Fruit fly (Drosophila melanogaster): ENCODE results near the gene Cdep.

Gene Cdep

dm6 chr3R:4914439-4914880, 4.1 kb downstream of the Cdep start (continued):
- TF ChIP-seq Kr (GFP tag; optimal IDR thresholded peaks at IDR 0.05) (peak; percentile 78), chm (GFP tag; IDR thresholded peaks at IDR 0.05) (no peak)

dm6 chr3R:4947732-4948131, 37.4 kb downstream of the Cdep start:
- TF ChIP-seq Dad (GFP tag; optimal IDR thresholded peaks at IDR 0.05), result no peak
- TF ChIP-seq CG32772 (GFP tag; IDR thresholded peaks at IDR 0.05), result no peak
- TF ChIP-seq Med (GFP tag), result peak; percentile 72
- no peak for TF ChIP-seq otp (GFP tag; IDR thresholded peaks at IDR 0.05)
- TF ChIP-seq Lhr (GFP tag; optimal IDR thresholded peaks at IDR 0.05), result no peak
- TF ChIP-seq CG13424 (tag; optimal IDR thresholded peaks at IDR 0.05), result no peak
- TF ChIP-seq CG18599 (GFP tag; optimal IDR thresholded peaks at IDR 0.05), result no peak
- no peak for TF ChIP-seq C15 (GFP tag; IDR thresholded peaks at IDR 0.05)
- TF ChIP-seq sens (GFP tag), result peak; percentile 39
- no peak for TF ChIP-seq CG1603 (tag; optimal IDR thresholded peaks at IDR 0.05)
- TF ChIP-seq Ssrp (tag; optimal IDR thresholded peaks at IDR 0.05), result no peak
- no peak for TF ChIP-seq Trl (optimal IDR thresholded peaks at IDR 0.05)
- TF ChIP-seq Trl (GFP tag; optimal IDR thresholded peaks at IDR 0.05), result peak; percentile 35
- TF ChIP-seq CG15696 (tag; optimal IDR thresholded peaks at IDR 0.05), result peak; percentile 54
- no peak for TF ChIP-seq fd3F (GFP tag; optimal IDR thresholded peaks at IDR 0.05)
- TF ChIP-seq Doc3 (GFP tag; IDR thresholded peaks at IDR 0.05; ENCODE audit: partially characterized antibody), result no peak
- TF ChIP-seq her (GFP tag; optimal IDR thresholded peaks at IDR 0.05), result no peak
- peak; percentile 14; the same call in 1 of the 2 replicates for TF ChIP-seq bbx (GFP tag; IDR thresholded peaks at IDR 0.05; ENCODE audit: partially characterized antibody)
- TF ChIP-seq CG34422 (GFP tag; IDR thresholded peaks at IDR 0.05), result no peak
- TF ChIP-seq pho (GFP tag; optimal IDR thresholded peaks at IDR 0.05), result no peak
- TF ChIP-seq pros (GFP tag; optimal IDR thresholded peaks at IDR 0.05), result peak; percentile 40
- TF ChIP-seq Drgx (GFP tag; IDR thresholded peaks at IDR 0.05), result no peak
- TF ChIP-seq CG10209 (GFP tag; optimal IDR thresholded peaks at IDR 0.05), result no peak
- TF ChIP-seq CG2712 (tag; optimal IDR thresholded peaks at IDR 0.05), result peak; percentile 3
- TF ChIP-seq tgo (GFP tag; IDR thresholded peaks at IDR 0.05), result no peak
- no peak for TF ChIP-seq Ets97D (GFP tag; optimal IDR thresholded peaks at IDR 0.05)
- TF ChIP-seq CkIIα-i1 (GFP tag; IDR thresholded peaks at IDR 0.05), result no peak
- TF ChIP-seq zen (tag; optimal IDR thresholded peaks at IDR 0.05), result peak; percentile 43
- no peak for TF ChIP-seq Asciz (GFP tag; optimal IDR thresholded peaks at IDR 0.05)
- TF ChIP-seq Poxn (GFP tag; IDR thresholded peaks at IDR 0.05), result no peak
- no peak for TF ChIP-seq da (GFP tag; optimal IDR thresholded peaks at IDR 0.05)
- TF ChIP-seq Side (GFP tag; optimal IDR thresholded peaks at IDR 0.05), result peak; percentile 17
- TF ChIP-seq tap (tag; optimal IDR thresholded peaks at IDR 0.05), result no peak
- TF ChIP-seq fd102C (GFP tag; optimal IDR thresholded peaks at IDR 0.05), result peak; percentile 64
- TF ChIP-seq CG2678 (tag; optimal IDR thresholded peaks at IDR 0.05), result no peak
- peak; percentile 44; the same call in 1 of the 2 replicates for TF ChIP-seq Xrp1 (GFP tag; IDR thresholded peaks at IDR 0.05)
- TF ChIP-seq ERR (GFP tag; optimal IDR thresholded peaks at IDR 0.05), result no peak
- no peak for TF ChIP-seq CG12942 (GFP tag; optimal IDR thresholded peaks at IDR 0.05)
- peak; percentile 1 for TF ChIP-seq CG15479 (GFP tag; optimal IDR thresholded peaks at IDR 0.05)
- TF ChIP-seq sr (GFP tag; IDR thresholded peaks at IDR 0.05), result no peak
- no peak for TF ChIP-seq so (GFP tag; IDR thresholded peaks at IDR 0.05)
- no peak for TF ChIP-seq Ptx1 (GFP tag; IDR thresholded peaks at IDR 0.05)
- no peak for TF ChIP-seq Lpt (GFP tag; optimal IDR thresholded peaks at IDR 0.05)
- TF ChIP-seq Dip3 (GFP tag; optimal IDR thresholded peaks at IDR 0.05), result no peak
- TF ChIP-seq onecut (GFP tag; IDR thresholded peaks at IDR 0.05), result no peak
- TF ChIP-seq nau (GFP tag; optimal IDR thresholded peaks at IDR 0.05), result no peak
- TF ChIP-seq CG6813 (GFP tag; optimal IDR thresholded peaks at IDR 0.05), result no peak
- no peak for TF ChIP-seq kah (GFP tag; optimal IDR thresholded peaks at IDR 0.05)
- TF ChIP-seq CG18764 (GFP tag; optimal IDR thresholded peaks at IDR 0.05), result no peak
